Worm (Caenorhabditis elegans): ENCODE results near the gene T20B12.7.

Gene T20B12.7

DNA sequence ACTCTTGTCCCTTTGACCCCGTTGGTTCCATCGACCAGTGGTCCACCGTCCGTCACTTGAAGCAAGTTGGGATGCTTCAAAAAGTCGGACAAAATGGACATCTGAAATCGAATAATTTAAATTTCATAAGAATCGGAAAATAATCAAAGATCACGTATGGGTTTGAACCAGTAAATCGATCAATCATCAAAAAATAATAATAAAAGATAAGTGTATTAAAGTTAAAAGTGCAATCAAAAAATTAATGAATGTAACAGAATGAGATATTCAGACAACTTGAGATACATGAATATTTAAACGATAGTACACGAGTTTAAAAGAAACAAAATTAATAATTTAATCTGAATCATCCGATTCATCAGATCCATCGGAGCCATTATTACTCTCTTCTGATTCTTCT is at the start of gene T20B12.7:
TSS of gene T20B12.7 (minus strand) at position 101 of the 400 bp plus-strand sequence.
- TF ChIP-seq F13C5.2 (tag; optimal IDR thresholded peaks at IDR 0.05) (no peak), hmg-4 (GFP tag; optimal IDR thresholded peaks at IDR 0.05) (no peak), aly-1 (tag; optimal IDR thresholded peaks at IDR 0.05) (no peak), ceh-36 (tag; optimal IDR thresholded peaks at IDR 0.05) (no peak)

- TF ChIP-seq ets-7 (tag; optimal IDR thresholded peaks at IDR 0.05) (no peak), tbx-11 (GFP tag; IDR thresholded peaks at IDR 0.05) (no peak), tra-4 (tag; optimal IDR thresholded peaks at IDR 0.05) (no peak), tbx-37 (GFP tag; conservative IDR thresholded peaks at IDR 0.05) (no peak), pes-1 (GFP tag; IDR thresholded peaks at IDR 0.05) (no peak), F13C5.2 (tag; optimal IDR thresholded peaks at IDR 0.05) (no peak), hmbx-1 (tag; optimal IDR thresholded peaks at IDR 0.05) (no peak), ceh-13 (GFP tag; optimal IDR thresholded peaks at IDR 0.05) (no peak)
Measured at ce11 chrIII:7399004-7399403, 20.2 kb upstream of the T20B12.7 start.

DNA sequence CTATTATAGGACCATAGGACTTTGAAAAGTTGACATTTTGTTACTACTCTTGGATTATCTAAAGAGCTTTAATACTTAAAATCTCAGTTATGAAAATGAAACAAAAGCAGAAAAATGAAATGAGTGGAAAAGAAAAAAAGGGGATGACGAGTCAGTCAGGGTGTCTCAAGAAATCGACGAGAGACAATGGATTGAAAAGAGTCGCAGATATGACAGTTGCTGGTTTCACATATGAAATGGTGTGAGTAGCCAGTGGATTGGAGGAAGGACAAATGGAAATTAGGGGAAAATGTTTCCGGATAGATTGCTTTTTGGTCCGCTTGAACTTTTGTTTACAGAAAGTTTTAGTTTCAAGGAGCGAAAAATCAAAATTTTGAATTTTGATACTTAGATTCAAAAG is 18.4 kb upstream of the T20B12.7 start:
- TF ChIP-seq tra-4 (tag; optimal IDR thresholded peaks at IDR 0.05), result no peak
- TF ChIP-seq flt-1 (GFP tag; IDR thresholded peaks at IDR 0.05), result no peak
- no peak for TF ChIP-seq pes-1 (GFP tag; IDR thresholded peaks at IDR 0.05)
- no peak for TF ChIP-seq ets-7 (tag; optimal IDR thresholded peaks at IDR 0.05)
- TF ChIP-seq scrt-1 (GFP tag; IDR thresholded peaks at IDR 0.05), result no peak
- no peak for TF ChIP-seq F13C5.2 (tag; optimal IDR thresholded peaks at IDR 0.05)
- TF ChIP-seq hmg-4 (GFP tag; optimal IDR thresholded peaks at IDR 0.05), result no peak
- no peak for TF ChIP-seq aly-1 (tag; optimal IDR thresholded peaks at IDR 0.05)
- TF ChIP-seq tbx-37 (GFP tag; conservative IDR thresholded peaks at IDR 0.05), result no peak
- TF ChIP-seq sea-1 (GFP tag; conservative IDR thresholded peaks at IDR 0.05), result no peak

ce11 chrIII:7395354-7395753 is 16.5 kb upstream of the T20B12.7 start, which contains the start of gene lgc-50:
TSS of gene lgc-50 (minus strand) at chrIII:7395454.
- TF ChIP-seq ceh-13 (GFP tag; optimal IDR thresholded peaks at IDR 0.05), result no peak
- TF ChIP-seq tbx-11 (GFP tag; IDR thresholded peaks at IDR 0.05), result no peak
- TF ChIP-seq flt-1 (GFP tag; IDR thresholded peaks at IDR 0.05), result no peak
- TF ChIP-seq hmg-4 (GFP tag; optimal IDR thresholded peaks at IDR 0.05), result no peak
- TF ChIP-seq scrt-1 (GFP tag; IDR thresholded peaks at IDR 0.05), result no peak

ce11 chrIII:7387359-7387758 is 8.5 kb upstream of the T20B12.7 start:
- TF ChIP-seq ceh-36 (tag; optimal IDR thresholded peaks at IDR 0.05), result no peak
- TF ChIP-seq pes-1 (GFP tag; IDR thresholded peaks at IDR 0.05), result no peak
- no peak for TF ChIP-seq tra-4 (tag; optimal IDR thresholded peaks at IDR 0.05)
- no peak for TF ChIP-seq scrt-1 (GFP tag; IDR thresholded peaks at IDR 0.05)
- no peak for TF ChIP-seq ama-1 (optimal IDR thresholded peaks at IDR 0.05)
- TF ChIP-seq tbx-11 (GFP tag; IDR thresholded peaks at IDR 0.05), result no peak
- no peak for TF ChIP-seq aly-1 (tag; optimal IDR thresholded peaks at IDR 0.05)
- no peak for TF ChIP-seq ceh-13 (GFP tag; optimal IDR thresholded peaks at IDR 0.05)
- TF ChIP-seq F13C5.2 (tag; optimal IDR thresholded peaks at IDR 0.05), result no peak
- TF ChIP-seq B0310.2 (tag; optimal IDR thresholded peaks at IDR 0.05), result no peak
- no peak for TF ChIP-seq hmg-4 (GFP tag; optimal IDR thresholded peaks at IDR 0.05)
- TF ChIP-seq ets-7 (tag; optimal IDR thresholded peaks at IDR 0.05), result no peak
- no peak for TF ChIP-seq flt-1 (GFP tag; IDR thresholded peaks at IDR 0.05)
- no peak for TF ChIP-seq sea-1 (GFP tag; conservative IDR thresholded peaks at IDR 0.05)
- no peak for TF ChIP-seq tbx-37 (GFP tag; conservative IDR thresholded peaks at IDR 0.05)
- no peak for TF ChIP-seq hnd-1 (tag; optimal IDR thresholded peaks at IDR 0.05)
- no peak for TF ChIP-seq hmbx-1 (tag; optimal IDR thresholded peaks at IDR 0.05)

DNA sequence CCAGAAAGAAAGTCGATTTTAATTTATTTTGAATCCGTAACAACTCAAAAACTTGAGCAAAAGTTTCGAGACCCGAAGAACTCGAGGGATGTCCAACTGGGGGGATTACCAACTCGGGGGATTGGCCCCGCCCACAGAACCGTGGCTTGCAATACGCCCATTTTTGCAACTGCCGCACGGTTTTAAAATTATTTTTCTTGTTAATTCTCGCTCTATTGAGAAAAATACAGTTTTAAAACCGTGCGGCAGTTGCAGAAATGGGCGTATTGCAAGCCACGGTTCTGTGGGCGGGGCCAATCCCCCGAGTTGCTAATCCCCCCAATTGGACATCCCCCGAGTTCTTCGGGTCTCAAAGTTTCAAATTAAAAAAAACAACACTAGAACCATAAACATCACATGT is 7.7 kb upstream of the T20B12.7 start:
- peak; percentile 44; the same call in 1 of the 2 replicates for TF ChIP-seq pes-1 (GFP tag; IDR thresholded peaks at IDR 0.05)

DNA sequence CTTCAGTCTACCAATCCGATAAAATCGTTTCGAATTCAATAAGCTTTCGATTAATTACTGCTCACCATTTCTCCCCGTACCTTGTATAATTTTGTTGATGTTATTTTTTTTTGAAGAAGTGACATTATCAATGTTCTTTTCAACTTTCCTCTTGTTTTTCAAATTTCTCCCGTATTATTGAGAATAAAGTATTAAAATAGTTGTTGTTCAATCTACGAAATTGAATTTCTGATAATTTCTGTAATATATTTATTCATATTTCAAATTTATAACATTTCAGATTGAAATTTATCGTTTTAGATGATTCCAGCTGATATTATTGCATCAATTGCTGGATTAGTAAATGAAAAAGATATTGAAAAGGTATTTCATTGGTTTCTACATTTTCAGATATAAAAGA is 7.1 kb upstream of the T20B12.7 start, which contains the start of gene trd-1:
TSS of gene trd-1 (plus strand) at position 301 of the 400 bp plus-strand sequence.
- TF ChIP-seq hnd-1 (tag; optimal IDR thresholded peaks at IDR 0.05) (no peak), tra-4 (tag; optimal IDR thresholded peaks at IDR 0.05) (no peak), tbx-11 (GFP tag; IDR thresholded peaks at IDR 0.05) (no peak), tbx-37 (GFP tag; conservative IDR thresholded peaks at IDR 0.05) (no peak), flt-1 (GFP tag; IDR thresholded peaks at IDR 0.05) (no peak), ceh-36 (tag; optimal IDR thresholded peaks at IDR 0.05) (no peak), ceh-13 (GFP tag; optimal IDR thresholded peaks at IDR 0.05) (no peak), ama-1 (optimal IDR thresholded peaks at IDR 0.05) (no peak), sea-1 (GFP tag; conservative IDR thresholded peaks at IDR 0.05) (no peak), B0310.2 (tag; optimal IDR thresholded peaks at IDR 0.05) (no peak), aly-1 (tag; optimal IDR thresholded peaks at IDR 0.05) (no peak), pes-1 (GFP tag; IDR thresholded peaks at IDR 0.05) (no peak), scrt-1 (GFP tag; IDR thresholded peaks at IDR 0.05) (no peak), ets-7 (tag; optimal IDR thresholded peaks at IDR 0.05) (no peak), hmbx-1 (tag; optimal IDR thresholded peaks at IDR 0.05) (no peak), hmg-4 (GFP tag; optimal IDR thresholded peaks at IDR 0.05) (no peak), F13C5.2 (tag; optimal IDR thresholded peaks at IDR 0.05) (no peak)

- no peak for TF ChIP-seq sea-1 (GFP tag; conservative IDR thresholded peaks at IDR 0.05)
- no peak for TF ChIP-seq F13C5.2 (tag; optimal IDR thresholded peaks at IDR 0.05)
- TF ChIP-seq scrt-1 (GFP tag; IDR thresholded peaks at IDR 0.05), result no peak
- TF ChIP-seq ets-7 (tag; optimal IDR thresholded peaks at IDR 0.05), result no peak
- TF ChIP-seq pes-1 (GFP tag; IDR thresholded peaks at IDR 0.05), result no peak
- no peak for TF ChIP-seq ama-1 (optimal IDR thresholded peaks at IDR 0.05)
- TF ChIP-seq hnd-1 (tag; optimal IDR thresholded peaks at IDR 0.05), result no peak
Measured at ce11 chrIII:7383733-7384132, 4.9 kb upstream of the T20B12.7 start, which contains the start of gene tbp-1. TSS of gene tbp-1 (plus strand) at chrIII:7384033.
